Worm (Caenorhabditis elegans): Measurements from ENCODE around the gene vab-2.

The vab-2 gene

ce11 chrIV:3725361-3725760, 41.3 kb downstream of the vab-2 start, which contains the start of gene Y37E11AM.2:
Gene Y37E11AM.2, minus strand, starts transcription at chrIV:3725461.
- no peak for TF ChIP-seq nhr-67 (tag; optimal IDR thresholded peaks at IDR 0.05)
- TF ChIP-seq aly-2 (tag; optimal IDR thresholded peaks at IDR 0.05) = no peak
- TF ChIP-seq egl-27 (tag; optimal IDR thresholded peaks at IDR 0.05) = no peak
- TF ChIP-seq mdl-1 (tag; optimal IDR thresholded peaks at IDR 0.05) = no peak
- no peak for TF ChIP-seq snpc-4 (tag; optimal IDR thresholded peaks at IDR 0.05)
- no peak for TF ChIP-seq jun-1 (tag; optimal IDR thresholded peaks at IDR 0.05)
- TF ChIP-seq pha-4 (tag; optimal IDR thresholded peaks at IDR 0.05) = no peak
- no peak for TF ChIP-seq nhr-23 (tag; optimal IDR thresholded peaks at IDR 0.05)
- TF ChIP-seq ama-1 (optimal IDR thresholded peaks at IDR 0.05) = no peak
- TF ChIP-seq nhr-11 (tag; optimal IDR thresholded peaks at IDR 0.05) = no peak
- TF ChIP-seq ceh-82 (tag; optimal IDR thresholded peaks at IDR 0.05) = no peak
- TF ChIP-seq ceh-16 (tag; optimal IDR thresholded peaks at IDR 0.05) = no peak

ce11 chrIV:3722690-3723089, 43.9 kb downstream of the vab-2 start, which contains the start of gene Y37E11AM.4:
Gene Y37E11AM.4, minus strand, starts transcription at chrIV:3722790.
- TF ChIP-seq ama-1 (optimal IDR thresholded peaks at IDR 0.05) (no peak), lin-15B (tag; optimal IDR thresholded peaks at IDR 0.05) (no peak), unc-39 (tag; optimal IDR thresholded peaks at IDR 0.05) (no peak), mml-1 (tag; optimal IDR thresholded peaks at IDR 0.05) (no peak), pqm-1 (tag; optimal IDR thresholded peaks at IDR 0.05) (no peak), snpc-4 (tag; optimal IDR thresholded peaks at IDR 0.05) (no peak), mdl-1 (tag; optimal IDR thresholded peaks at IDR 0.05) (no peak), zag-1 (tag; optimal IDR thresholded peaks at IDR 0.05) (no peak), fkh-10 (GFP tag; optimal IDR thresholded peaks at IDR 0.05) (no peak), eor-1 (tag; optimal IDR thresholded peaks at IDR 0.05) (no peak), nhr-67 (tag; optimal IDR thresholded peaks at IDR 0.05) (no peak), daf-12 (tag; optimal IDR thresholded peaks at IDR 0.05) (no peak), nhr-76 (tag; optimal IDR thresholded peaks at IDR 0.05) (no peak), fos-1 (tag; optimal IDR thresholded peaks at IDR 0.05) (no peak), nhr-77 (tag; optimal IDR thresholded peaks at IDR 0.05) (no peak), ceh-16 (tag; optimal IDR thresholded peaks at IDR 0.05) (no peak), nhr-28 (tag; optimal IDR thresholded peaks at IDR 0.05) (no peak), skn-1 (tag; optimal IDR thresholded peaks at IDR 0.05) (no peak)

- TF ChIP-seq nhr-67 (tag; optimal IDR thresholded peaks at IDR 0.05) (no peak), mml-1 (tag; optimal IDR thresholded peaks at IDR 0.05) (no peak), ceh-28 (tag; optimal IDR thresholded peaks at IDR 0.05) (no peak), hmg-11 (tag; optimal IDR thresholded peaks at IDR 0.05) (no peak), nhr-25 (tag; optimal IDR thresholded peaks at IDR 0.05) (no peak), pha-4 (tag; optimal IDR thresholded peaks at IDR 0.05) (peak; percentile 15), zag-1 (tag; optimal IDR thresholded peaks at IDR 0.05) (no peak), ama-1 (optimal IDR thresholded peaks at IDR 0.05) (no peak), egl-27 (tag; optimal IDR thresholded peaks at IDR 0.05) (no peak), ZK546.5 (tag; optimal IDR thresholded peaks at IDR 0.05) (no peak), elt-2 (tag; optimal IDR thresholded peaks at IDR 0.05) (peak; percentile 47), fos-1 (tag; optimal IDR thresholded peaks at IDR 0.05) (no peak), unc-62 (GFP tag; optimal IDR thresholded peaks at IDR 0.05) (no peak), nhr-28 (tag; optimal IDR thresholded peaks at IDR 0.05) (no peak), ceh-82 (tag; optimal IDR thresholded peaks at IDR 0.05) (no peak), R02D3.7 (tag; optimal IDR thresholded peaks at IDR 0.05) (no peak), nhr-11 (tag; optimal IDR thresholded peaks at IDR 0.05) (no peak), ceh-9 (tag; optimal IDR thresholded peaks at IDR 0.05) (no peak), snpc-4 (tag; optimal IDR thresholded peaks at IDR 0.05) (no peak), pqm-1 (tag; optimal IDR thresholded peaks at IDR 0.05) (peak; percentile 25), lin-15B (tag; optimal IDR thresholded peaks at IDR 0.05) (no peak), aly-2 (tag; optimal IDR thresholded peaks at IDR 0.05) (no peak), ceh-16 (tag; optimal IDR thresholded peaks at IDR 0.05) (no peak)
Observed at ce11 chrIV:3721973-3722372, 44.7 kb downstream of the vab-2 start.

ce11 chrIV:3720644-3721043, 46.0 kb downstream of the vab-2 start:
- TF ChIP-seq pha-4 (tag; optimal IDR thresholded peaks at IDR 0.05) (peak; percentile 76), pqm-1 (tag; optimal IDR thresholded peaks at IDR 0.05) (no peak)

- TF ChIP-seq mdl-1 (tag; optimal IDR thresholded peaks at IDR 0.05) (no peak), eor-1 (tag; optimal IDR thresholded peaks at IDR 0.05) (no peak), nhr-25 (tag; optimal IDR thresholded peaks at IDR 0.05) (no peak), skn-1 (tag; optimal IDR thresholded peaks at IDR 0.05) (no peak), hmg-11 (tag; optimal IDR thresholded peaks at IDR 0.05) (no peak), zag-1 (tag; optimal IDR thresholded peaks at IDR 0.05) (no peak), jun-1 (tag; optimal IDR thresholded peaks at IDR 0.05) (no peak), nfya-1 (tag; optimal IDR thresholded peaks at IDR 0.05; ENCODE audit: insufficient read depth) (no peak), fkh-2 (tag; optimal IDR thresholded peaks at IDR 0.05) (no peak), nhr-43 (tag; optimal IDR thresholded peaks at IDR 0.05; ENCODE audit: poor library complexity, severe bottlenecking) (no peak), elt-2 (tag; optimal IDR thresholded peaks at IDR 0.05) (no peak), tbx-2 (tag; optimal IDR thresholded peaks at IDR 0.05) (no peak), lin-39 (tag; optimal IDR thresholded peaks at IDR 0.05) (no peak), ceh-28 (tag; optimal IDR thresholded peaks at IDR 0.05) (no peak), nhr-28 (tag; optimal IDR thresholded peaks at IDR 0.05) (no peak)
Observed at ce11 chrIV:3719057-3719456, 47.6 kb downstream of the vab-2 start, which contains the start of gene Y37E11AM.3. Gene Y37E11AM.3, minus strand, starts transcription at chrIV:3719157.

Measured in whole organism, L3 larva.